Worm (Caenorhabditis elegans) whole organism, midembryonic: Measurements from ENCODE around the gene srx-120.

Source experiments
- T22C8.4 ChIP-seq: fragments of 200-800 bp; sonication (Bioruptor generic); IDR thresholded peaks from 2 replicates; pipeline ENCODE4 v1.3.6; 2022; ENCODE audit warnings: missing genetic modification characterization, missing compliant biosample characterization
- cog-1 ChIP-seq: sonication (generic microtip); optimal IDR thresholded peaks from 2 replicates; lab custom pipeline; 2016; ENCODE audit warnings: missing genetic modification characterization, missing compliant biosample characterization
- flt-1 ChIP-seq: fragments of 200-800 bp; sonication (Bioruptor generic); IDR thresholded peaks from 2 replicates; pipeline ENCODE4 v1.3.6; 2022; ENCODE audit warnings: missing genetic modification characterization, missing compliant biosample characterization
- klf-2 ChIP-seq: fragments of 200-800 bp; sonication (Bioruptor generic); conservative IDR thresholded peaks from 2 replicates; pipeline ENCODE4 v1.3.6; 2022; ENCODE audit warnings: missing genetic modification reagents, missing genetic modification characterization, missing compliant biosample characterization
- med-1 ChIP-seq: sonication (generic microtip); optimal IDR thresholded peaks from 2 replicates; lab custom pipeline; 2017; ENCODE audit warnings: missing genetic modification characterization, mild to moderate bottlenecking, missing compliant biosample characterization, antibody characterized with exemption, missing genetic modification reagents; ENCODE audit not compliant: insufficient read depth
- ref-1 ChIP-seq: fragments of 200-800 bp; sonication (Bioruptor generic); conservative IDR thresholded peaks from 2 replicates; pipeline ENCODE4 v1.3.6; 2022; ENCODE audit warnings: missing genetic modification reagents, missing genetic modification characterization, missing compliant biosample characterization
- tab-1 ChIP-seq: fragments of 200-800 bp; sonication (Bioruptor generic); IDR thresholded peaks from 2 replicates; pipeline ENCODE4 v1.3.6; 2022; ENCODE audit warnings: missing genetic modification characterization, missing compliant biosample characterization
- ztf-23 ChIP-seq: fragments of 200-800 bp; sonication (Bioruptor generic); IDR thresholded peaks from 2 replicates; pipeline ENCODE4 v1.3.6; 2022; ENCODE audit warnings: missing genetic modification reagents, missing genetic modification characterization, missing compliant biosample characterization

DNA sequence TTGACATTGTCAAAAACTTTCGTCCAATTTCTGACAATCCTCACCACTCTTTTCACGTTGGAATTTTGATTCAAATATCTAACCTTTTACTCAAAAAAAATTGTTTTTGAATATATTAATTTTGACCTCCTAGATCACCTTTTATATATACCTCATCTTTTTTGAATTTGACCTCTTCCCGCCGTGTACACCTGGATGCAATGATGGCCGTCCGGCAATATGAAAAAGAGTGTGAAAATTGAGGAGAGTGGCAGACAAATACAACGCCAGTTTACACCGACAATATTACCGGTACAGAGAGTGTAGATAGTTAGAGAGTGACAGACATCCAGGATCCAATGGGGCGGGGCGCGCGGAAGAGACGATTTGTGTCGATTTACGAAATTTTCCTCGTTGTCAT, 11.4 kb upstream of the srx-120 start, which contains the start of gene ceh-99:
- no peak for TF ChIP-seq T22C8.4 (GFP tag; lab: Robert Waterston, UW)
- TF ChIP-seq cog-1 (tag; lab: Kevin White, UChicago): no peak
- no peak for TF ChIP-seq ztf-23 (GFP tag; lab: Robert Waterston, UW)
- no peak for TF ChIP-seq tab-1 (GFP tag; lab: Robert Waterston, UW)
- TF ChIP-seq flt-1 (GFP tag; lab: Robert Waterston, UW): 0 out of 2 replicates have a peak, but pooled peaks have one; percentile 33
- no peak for TF ChIP-seq ref-1 (GFP tag; lab: Robert Waterston, UW)
- TF ChIP-seq med-1 (GFP tag; lab: Kevin White, UChicago): no peak
- no peak for TF ChIP-seq klf-2
